Worm (Caenorhabditis elegans): ENCODE data around the gene Y54F10BM.3.

ce11 chrIII:2281975-2282957, at the start of gene Y54F10BM.3:
- TF ChIP-seq ref-1 (GFP tag; conservative IDR thresholded peaks at IDR 0.05) (no peak), ztf-23 (GFP tag; IDR thresholded peaks at IDR 0.05) (no peak), med-1 (GFP tag; optimal IDR thresholded peaks at IDR 0.05; ENCODE audit: insufficient read depth) (no peak), klf-2 (GFP tag; conservative IDR thresholded peaks at IDR 0.05) (no peak), flt-1 (GFP tag; IDR thresholded peaks at IDR 0.05) (no peak), cog-1 (tag; optimal IDR thresholded peaks at IDR 0.05) (no peak), T22C8.4 (GFP tag; IDR thresholded peaks at IDR 0.05) (peak; percentile 98), tab-1 (GFP tag; IDR thresholded peaks at IDR 0.05) (no peak)
